Fruit fly (Drosophila melanogaster) Kc167 (cell line): Measurements from ENCODE around the gene CG13829.

Experiments used
- Myc ChIP-seq: fragments of >200 bp; optimal IDR thresholded peaks from 2 replicates; lab custom pipeline; 2017; ENCODE audit warnings: missing external identifiers
- Sin3A ChIP-seq: fragments of >200 bp; optimal IDR thresholded peaks from 2 replicates; lab custom pipeline; 2018; ENCODE audit warnings: missing external identifiers
- h ChIP-seq: fragments of >200 bp; optimal IDR thresholded peaks from 3 replicates; lab custom pipeline; 2018; ENCODE audit warnings: missing external identifiers
- insv ChIP-seq: fragments of >200 bp; optimal IDR thresholded peaks from 3 replicates; lab custom pipeline; 2018; ENCODE audit warnings: missing external identifiers
- psq ChIP-seq: fragments of >200 bp; optimal IDR thresholded peaks from 2 replicates; lab custom pipeline; 2017; ENCODE audit warnings: missing external identifiers
- ttk ChIP-seq: sonication (Bioruptor generic); optimal IDR thresholded peaks from 2 replicates; lab custom pipeline; 2017; ENCODE audit warnings: missing external identifiers

dm6 chr3R:23157664-23158151, 3.4 kb downstream of the CG13829 start, which contains the start of gene unk:
- no peak for TF ChIP-seq insv
- TF ChIP-seq psq: no peak
- no peak for TF ChIP-seq h (lab: Kevin White, UChicago)
- TF ChIP-seq Myc (lab: Kevin White, UChicago): no peak
- no peak for TF ChIP-seq ttk
- TF ChIP-seq Sin3A (lab: Kevin White, UChicago): no peak
